Fruit fly (Drosophila melanogaster) whole organism, embryonic: ENCODE results near the gene Ykt6.

Source experiments
- Abd-B ChIP-seq: fragments of 200-800 bp; sonication (Bioruptor generic); optimal IDR thresholded peaks from 2 replicates; lab custom pipeline; 2018; ENCODE audit warnings: missing biosample characterization, mild to moderate bottlenecking, missing genetic modification characterization, moderate library complexity
- CG10462 ChIP-seq: fragments of 200-800 bp; sonication (Bioruptor generic); optimal IDR thresholded peaks from 2 replicates; lab custom pipeline; 2016; ENCODE audit warnings: missing biosample characterization, missing genetic modification characterization
- CG15601 ChIP-seq: fragments of 200-800 bp; sonication (Bioruptor generic); optimal IDR thresholded peaks from 3 replicates; lab custom pipeline; 2019; ENCODE audit warnings: missing biosample characterization, mild to moderate bottlenecking, missing genetic modification characterization, moderate library complexity
- CG15696 ChIP-seq: fragments of 200-800 bp; sonication (Bioruptor generic); optimal IDR thresholded peaks from 2 replicates; lab custom pipeline; 2019; ENCODE audit warnings: missing biosample characterization, mild to moderate bottlenecking, missing genetic modification characterization, moderate library complexity
- CG16863 ChIP-seq: fragments of 200-800 bp; sonication (Bioruptor generic); optimal IDR thresholded peaks from 3 replicates; lab custom pipeline; 2016; ENCODE audit warnings: missing biosample characterization, missing genetic modification characterization
- CG1792 ChIP-seq: fragments of 200-800 bp; sonication (Bioruptor generic); optimal IDR thresholded peaks from 2 replicates; lab custom pipeline; 2016; ENCODE audit warnings: missing biosample characterization, missing genetic modification characterization
- CG2116 ChIP-seq: fragments of 200-800 bp; sonication (Bioruptor generic); optimal IDR thresholded peaks from 3 replicates; lab custom pipeline; 2018; ENCODE audit warnings: missing biosample characterization, mild to moderate bottlenecking, missing genetic modification characterization
- CG2889 ChIP-seq: fragments of 200-800 bp; sonication (Bioruptor generic); IDR thresholded peaks from 3 replicates; pipeline ENCODE4 v1.3.6; 2022; ENCODE audit warnings: missing biosample characterization, missing genetic modification characterization
- CG31224 ChIP-seq: fragments of 200-800 bp; sonication (Bioruptor generic); IDR thresholded peaks from 2 replicates; pipeline ENCODE4 v1.3.6; 2022; ENCODE audit warnings: missing biosample characterization, missing genetic modification characterization
- CG7271 ChIP-seq: fragments of 200-800 bp; sonication (Bioruptor generic); optimal IDR thresholded peaks from 2 replicates; lab custom pipeline; 2018; ENCODE audit warnings: missing biosample characterization, mild to moderate bottlenecking, missing genetic modification characterization, moderate library complexity
- CG7556 ChIP-seq: fragments of 200-800 bp; sonication (Bioruptor generic); optimal IDR thresholded peaks from 2 replicates; lab custom pipeline; 2017; ENCODE audit warnings: missing biosample characterization, mild to moderate bottlenecking, missing genetic modification characterization
- CG8089 ChIP-seq: fragments of 200-800 bp; sonication (Bioruptor generic); optimal IDR thresholded peaks from 3 replicates; lab custom pipeline; 2016; ENCODE audit warnings: missing biosample characterization, missing genetic modification characterization
- CG8478 ChIP-seq: fragments of >200 bp; optimal IDR thresholded peaks from 2 replicates; lab custom pipeline; 2018
- CG9437 ChIP-seq: fragments of 200-800 bp; sonication (Bioruptor generic); optimal IDR thresholded peaks from 2 replicates; lab custom pipeline; 2018; ENCODE audit warnings: missing biosample characterization, mild to moderate bottlenecking, missing genetic modification characterization
- Deaf1 ChIP-seq: fragments of 200-800 bp; optimal IDR thresholded peaks from 3 replicates; lab custom pipeline; 2019; ENCODE audit warnings: missing biosample characterization, mild to moderate bottlenecking, missing genetic modification characterization, moderate library complexity
- Dfd ChIP-seq, 2 experiments: fragments of >200 bp; optimal IDR thresholded peaks; 2 replicates each; lab custom pipeline; 2017; ENCODE audit warnings: missing biosample characterization in 2 of 2, missing genetic modification characterization in 2 of 2
- Elba2 ChIP-seq: fragments of 200-800 bp; sonication (Bioruptor generic); optimal IDR thresholded peaks from 3 replicates; lab custom pipeline; 2016; ENCODE audit warnings: missing biosample characterization, missing genetic modification characterization
- Hr78 ChIP-seq, 2 experiments: fragments of 200-800 bp in 1 of 2; fragments of >200 bp in 1 of 2; sonication (Bioruptor generic) in 1 of 2; optimal IDR thresholded peaks; 2 replicates each; lab custom pipeline; 2017 to 2019; ENCODE audit warnings: missing biosample characterization in 2 of 2, missing genetic modification characterization in 2 of 2, mild to moderate bottlenecking in 1 of 2, moderate library complexity in 1 of 2
- Jarid2 ChIP-seq: fragments of 200-800 bp; sonication (Bioruptor generic); optimal IDR thresholded peaks from 3 replicates; lab custom pipeline; 2017; ENCODE audit warnings: mild to moderate bottlenecking, missing biosample characterization, missing genetic modification reagents, missing genetic modification characterization
- Mad ChIP-seq: fragments of 200-800 bp; sonication (Bioruptor generic); optimal IDR thresholded peaks from 2 replicates; lab custom pipeline; 2016; ENCODE audit warnings: missing biosample characterization, missing genetic modification characterization
- Oaz ChIP-seq: fragments of 200-800 bp; sonication (Bioruptor generic); IDR thresholded peaks from 2 replicates; pipeline ENCODE4 v1.3.6; 2022; ENCODE audit warnings: missing biosample characterization, missing genetic modification characterization
- Opbp ChIP-seq: fragments of 200-800 bp; sonication (Bioruptor generic); IDR thresholded peaks from 3 replicates; pipeline ENCODE4 v1.3.6; 2022; ENCODE audit warnings: missing biosample characterization, missing genetic modification characterization; ENCODE audit not compliant: partially characterized antibody
- Sin3A ChIP-seq: fragments of >200 bp; optimal IDR thresholded peaks from 2 replicates; lab custom pipeline; 2018
- Sry-β ChIP-seq: fragments of 200-800 bp; sonication (Bioruptor generic); optimal IDR thresholded peaks from 2 replicates; lab custom pipeline; 2018; ENCODE audit warnings: missing biosample characterization, mild to moderate bottlenecking, missing genetic modification characterization, moderate library complexity
- Stat92E ChIP-seq, 3 experiments: fragments of >200 bp in 2 of 3; fragments of 200-800 bp in 1 of 3; sonication (Bioruptor generic) in 1 of 3; optimal IDR thresholded peaks; 2 replicates each; lab custom pipeline; 2017 to 2019; ENCODE audit warnings: missing biosample characterization in 3 of 3, missing genetic modification characterization in 3 of 3, mild to moderate bottlenecking in 1 of 3, moderate library complexity in 1 of 3
- abd-A ChIP-seq: fragments of 200-800 bp; sonication (Bioruptor generic); optimal IDR thresholded peaks from 3 replicates; lab custom pipeline; 2019; ENCODE audit warnings: missing biosample characterization, mild to moderate bottlenecking, missing genetic modification characterization, moderate library complexity
- al ChIP-seq: fragments of 200-800 bp; sonication (Bioruptor generic); IDR thresholded peaks from 2 replicates; pipeline ENCODE4 v1.3.6; 2022; ENCODE audit warnings: missing biosample characterization, missing genetic modification characterization
- aop ChIP-seq: fragments of 200-800 bp; sonication (Bioruptor generic); IDR thresholded peaks from 2 replicates; pipeline ENCODE4 v1.3.6; 2022; ENCODE audit warnings: missing biosample characterization, missing genetic modification characterization
- chinmo ChIP-seq: fragments of 200-800 bp; sonication (Bioruptor generic); IDR thresholded peaks from 4 replicates; pipeline ENCODE4 v1.3.6; 2022; ENCODE audit warnings: missing biosample characterization, missing genetic modification characterization; ENCODE audit not compliant: partially characterized antibody
- ci ChIP-seq: fragments of 200-800 bp; sonication (Bioruptor generic); IDR thresholded peaks from 3 replicates; pipeline ENCODE4 v1.3.6; 2022; ENCODE audit warnings: missing biosample characterization, missing genetic modification characterization
- dati ChIP-seq: fragments of 200-800 bp; sonication (Bioruptor generic); IDR thresholded peaks from 2 replicates; pipeline ENCODE4 v1.3.6; 2022; ENCODE audit warnings: missing biosample characterization, missing genetic modification characterization
- esg ChIP-seq: fragments of 200-800 bp; sonication (Bioruptor generic); conservative IDR thresholded peaks from 2 replicates; pipeline ENCODE4 v1.3.6; 2022; ENCODE audit warnings: missing biosample characterization, missing genetic modification characterization
- fd102C ChIP-seq: fragments of 200-800 bp; sonication (Bioruptor generic); optimal IDR thresholded peaks from 2 replicates; lab custom pipeline; 2018; ENCODE audit warnings: missing biosample characterization, mild to moderate bottlenecking, missing genetic modification characterization, moderate library complexity
- fd3F ChIP-seq: fragments of 200-800 bp; sonication (Bioruptor generic); optimal IDR thresholded peaks from 2 replicates; lab custom pipeline; 2018; ENCODE audit warnings: missing biosample characterization, mild to moderate bottlenecking, missing genetic modification characterization, moderate library complexity
- fd64A ChIP-seq: fragments of 200-800 bp; sonication (Bioruptor generic); optimal IDR thresholded peaks from 3 replicates; lab custom pipeline; 2018; ENCODE audit warnings: missing biosample characterization, mild to moderate bottlenecking, missing genetic modification characterization
- grn ChIP-seq: fragments of 200-800 bp; sonication (Bioruptor generic); optimal IDR thresholded peaks from 3 replicates; lab custom pipeline; 2017; ENCODE audit warnings: missing biosample characterization, missing genetic modification characterization
- gt ChIP-seq: fragments of 200-800 bp; sonication (Bioruptor generic); IDR thresholded peaks from 2 replicates; pipeline ENCODE4 v1.3.6; 2022; ENCODE audit warnings: missing biosample characterization, missing genetic modification characterization
- h ChIP-seq: fragments of >200 bp; optimal IDR thresholded peaks from 2 replicates; lab custom pipeline; 2017
- her ChIP-seq: fragments of 200-800 bp; sonication (Bioruptor generic); optimal IDR thresholded peaks from 2 replicates; lab custom pipeline; 2016; ENCODE audit warnings: missing biosample characterization, missing genetic modification characterization
- jing ChIP-seq: fragments of 200-800 bp; sonication (Bioruptor generic); optimal IDR thresholded peaks from 2 replicates; lab custom pipeline; 2018; ENCODE audit warnings: missing biosample characterization, mild to moderate bottlenecking, missing genetic modification characterization
- jumu ChIP-seq: fragments of 200-800 bp; sonication (Bioruptor generic); optimal IDR thresholded peaks from 3 replicates; lab custom pipeline; 2016; ENCODE audit warnings: missing biosample characterization, missing genetic modification characterization
- ken ChIP-seq: fragments of 200-800 bp; sonication (Bioruptor generic); IDR thresholded peaks from 3 replicates; pipeline ENCODE4 v1.3.6; 2022; ENCODE audit warnings: missing biosample characterization, missing genetic modification characterization
- lab ChIP-seq: fragments of 200-800 bp; sonication (Bioruptor generic); optimal IDR thresholded peaks from 3 replicates; lab custom pipeline; 2017; ENCODE audit warnings: missing biosample characterization, missing genetic modification characterization, mild to moderate bottlenecking, moderate library complexity, missing genetic modification reagents
- mam ChIP-seq: fragments of 200-800 bp; sonication (Bioruptor generic); optimal IDR thresholded peaks from 3 replicates; lab custom pipeline; 2016; ENCODE audit warnings: missing biosample characterization, missing genetic modification characterization
- onecut ChIP-seq: fragments of 200-800 bp; sonication (Bioruptor generic); IDR thresholded peaks from 2 replicates; pipeline ENCODE4 v1.3.6; 2022; ENCODE audit warnings: missing biosample characterization, missing genetic modification characterization
- peb ChIP-seq: fragments of 200-800 bp; sonication (Bioruptor generic); IDR thresholded peaks from 2 replicates; pipeline ENCODE4 v1.3.6; 2022; ENCODE audit warnings: missing biosample characterization, missing genetic modification characterization
- pho ChIP-seq: fragments of 200-800 bp; sonication (Bioruptor generic); optimal IDR thresholded peaks from 2 replicates; lab custom pipeline; 2016; ENCODE audit warnings: missing biosample characterization, missing genetic modification characterization
- row ChIP-seq: fragments of 200-800 bp; sonication (Bioruptor generic); IDR thresholded peaks from 3 replicates; pipeline ENCODE4 v1.3.6; 2022; ENCODE audit warnings: missing biosample characterization, missing genetic modification characterization
- run ChIP-seq: fragments of 200-800 bp; sonication (Bioruptor generic); optimal IDR thresholded peaks from 3 replicates; lab custom pipeline; 2018; ENCODE audit warnings: missing biosample characterization, mild to moderate bottlenecking, missing genetic modification characterization
- sima ChIP-seq: fragments of 200-800 bp; sonication (Bioruptor generic); optimal IDR thresholded peaks from 2 replicates; lab custom pipeline; 2016; ENCODE audit warnings: missing biosample characterization, missing genetic modification characterization
- slp2 ChIP-seq: fragments of 200-800 bp; sonication (Bioruptor generic); optimal IDR thresholded peaks from 2 replicates; lab custom pipeline; 2016; ENCODE audit warnings: missing biosample characterization, missing genetic modification characterization
- zen ChIP-seq: fragments of 200-800 bp; sonication (Bioruptor generic); optimal IDR thresholded peaks from 3 replicates; lab custom pipeline; 2018; ENCODE audit warnings: missing biosample characterization, mild to moderate bottlenecking, missing genetic modification characterization, moderate library complexity

The Ykt6 gene

DNA sequence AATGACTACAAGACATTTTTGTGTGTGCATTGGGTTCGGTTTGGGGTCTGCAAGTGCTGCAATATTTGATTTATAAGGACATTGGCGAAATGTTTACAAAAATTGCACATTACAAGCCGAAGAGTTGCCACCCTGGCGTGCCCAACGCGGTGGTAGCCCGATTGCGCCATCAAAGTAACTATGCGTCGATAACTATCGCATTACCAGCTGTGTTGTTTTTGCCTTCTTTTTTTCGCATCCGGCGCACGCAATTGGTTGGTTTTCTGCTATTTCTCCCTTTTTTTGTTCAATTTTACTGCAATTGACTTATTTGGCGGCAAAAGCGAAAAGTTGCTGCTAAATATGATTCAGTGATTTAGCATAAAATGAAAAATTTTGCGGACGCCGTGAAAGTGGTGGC is 14.5 kb downstream of the Ykt6 start, which contains the start of gene RpS14b (continued):
- TF ChIP-seq run (tag; lab: Kevin White, UChicago) (no peak), Sin3A (lab: Kevin White, UChicago) (peak; percentile 46), Jarid2 (GFP tag; lab: Kevin White, UChicago) (peak; percentile 29), CG7556 (no peak), zen (tag; lab: Kevin White, UChicago) (peak; percentile 25), chinmo (GFP tag; lab: Robert Waterston, UW) (peak; percentile 65; the same call in 1 of the 4 replicates), CG1792 (GFP tag; lab: Kevin White, UChicago) (peak; percentile 50), esg (GFP tag; lab: Robert Waterston, UW) (0 out of 2 replicates have a peak, but pooled peaks have one; percentile 5), dati (GFP tag; lab: Robert Waterston, UW) (peak; percentile 41; the same call in 1 of the 2 replicates), row (GFP tag; lab: Robert Waterston, UW) (peak; percentile 53), jing (GFP tag; lab: Kevin White, UChicago) (no peak), mam (GFP tag; lab: Kevin White, UChicago) (peak; percentile 47), Stat92E (GFP tag; optimal IDR thresholded peaks at IDR 0.05; lab: Kevin White, UChicago) (no peak), abd-A (tag; lab: Kevin White, UChicago) (no peak), Mad (GFP tag; lab: Kevin White, UChicago) (peak; percentile 36), ken (GFP tag; lab: Robert Waterston, UW) (peak; percentile 60; the same call in 1 of the 3 replicates), jumu (GFP tag; lab: Kevin White, UChicago) (no peak), aop (no peak), peb (no peak), lab (GFP tag; lab: Kevin White, UChicago) (peak; percentile 87), h (lab: Kevin White, UChicago) (no peak), CG31224 (peak; percentile 47), gt (no peak), her (GFP tag; lab: Kevin White, UChicago) (peak; percentile 63), Dfd (GFP tag; optimal IDR thresholded peaks at IDR 0.05; lab: Kevin White, UChicago) (no peak), al (GFP tag; lab: Robert Waterston, UW) (peak; percentile 38; the same call in 1 of the 2 replicates), Sry-β (GFP tag; lab: Kevin White, UChicago) (no peak), CG10462 (GFP tag; lab: Kevin White, UChicago) (no peak), Elba2 (GFP tag; lab: Kevin White, UChicago) (no peak), CG15601 (tag; lab: Kevin White, UChicago) (peak; percentile 16), CG7271 (tag; lab: Kevin White, UChicago) (peak; percentile 28), onecut (GFP tag; lab: Robert Waterston, UW) (peak; percentile 69), Abd-B (no peak), slp2 (GFP tag; lab: Kevin White, UChicago) (peak; percentile 6), Oaz (GFP tag; lab: Robert Waterston, UW) (peak; percentile 52), CG16863 (peak; percentile 8), CG8478 (no peak), CG2889 (GFP tag; lab: Robert Waterston, UW) (peak; percentile 53; the same call in 1 of the 3 replicates), CG15696 (tag; lab: Kevin White, UChicago) (no peak), CG9437 (GFP tag; lab: Kevin White, UChicago) (peak; percentile 28), grn (peak; percentile 6), sima (GFP tag; lab: Kevin White, UChicago) (no peak), Opbp (GFP tag; lab: Robert Waterston, UW) (peak; percentile 78), CG8089 (GFP tag; lab: Kevin White, UChicago) (no peak), Deaf1 (tag; lab: Kevin White, UChicago) (peak; percentile 7), pho (GFP tag; lab: Kevin White, UChicago) (peak; percentile 53), fd3F (GFP tag; lab: Kevin White, UChicago) (peak; percentile 22), fd102C (GFP tag; lab: Kevin White, UChicago) (no peak), ci (peak; percentile 91), CG2116 (GFP tag; lab: Kevin White, UChicago) (peak; percentile 98), fd64A (GFP tag; lab: Kevin White, UChicago) (peak; percentile 33), Hr78 (GFP tag; optimal IDR thresholded peaks at IDR 0.05; lab: Kevin White, UChicago) (no peak)
